Fruit fly (Drosophila melanogaster): ENCODE results near the gene dnd.

dm6 chr3R:21863817-21864384, 23.3 kb downstream of the dnd start:
- TF ChIP-seq hb (GFP tag; IDR thresholded peaks at IDR 0.05; ENCODE audit: partially characterized antibody) (no peak), ttk (GFP tag; IDR thresholded peaks at IDR 0.05) (no peak)

Measured in whole organism, embryonic.